Worm (Caenorhabditis elegans) whole organism, young adult: ENCODE results near the gene twk-9.
A peak's percentile ranks its signal among the peaks of the same experiment; 100 is the strongest.

Source experiments
- B0035.1 ChIP-seq: sonication (generic microtip); optimal IDR thresholded peaks from 2 replicates; lab custom pipeline; 2016; ENCODE audit warnings: missing genetic modification characterization, mild to moderate bottlenecking, missing compliant biosample characterization, missing genotype, missing genetic modification reagents
- C06A6.2 ChIP-seq: fragments of 200-800 bp; sonication (Bioruptor generic); conservative IDR thresholded peaks from 2 replicates; pipeline ENCODE4 v1.3.6; 2022; ENCODE audit warnings: missing genetic modification characterization, missing compliant biosample characterization
- F33H1.4 ChIP-seq: fragments of 200-800 bp; sonication (Bioruptor generic); IDR thresholded peaks from 2 replicates; pipeline ENCODE4 v1.3.6; 2022; ENCODE audit warnings: missing genetic modification reagents, missing genetic modification characterization, missing compliant biosample characterization
- F37B4.10 ChIP-seq: fragments of 200-800 bp; sonication (Bioruptor generic); IDR thresholded peaks from 2 replicates; pipeline ENCODE4 v1.3.6; 2022; ENCODE audit warnings: missing genetic modification characterization, missing compliant biosample characterization
- ZK185.1 ChIP-seq: sonication (generic microtip); optimal IDR thresholded peaks from 2 replicates; lab custom pipeline; 2016; ENCODE audit warnings: mild to moderate bottlenecking, missing genetic modification characterization, missing compliant biosample characterization; ENCODE audit not compliant: poor library complexity, severe bottlenecking
- atf-7 ChIP-seq: sonication (generic microtip); optimal IDR thresholded peaks from 2 replicates; lab custom pipeline; 2017; ENCODE audit warnings: mild to moderate bottlenecking, missing genetic modification characterization, missing compliant biosample characterization
- attf-5 ChIP-seq: fragments of 200-800 bp; sonication (Bioruptor generic); optimal IDR thresholded peaks from 2 replicates; lab custom pipeline; 2018; ENCODE audit warnings: mild to moderate bottlenecking, missing genetic modification characterization, missing compliant biosample characterization
- ccch-3 ChIP-seq: fragments of 200-800 bp; sonication (Bioruptor generic); optimal IDR thresholded peaks from 2 replicates; lab custom pipeline; 2018; ENCODE audit warnings: mild to moderate bottlenecking, missing genetic modification characterization, missing compliant biosample characterization
- cebp-1 ChIP-seq, 2 experiments: fragments of 200-800 bp in 1 of 2; sonication (Bioruptor generic) in 1 of 2; sonication (generic microtip) in 1 of 2; IDR thresholded peaks in 1 of 2; optimal IDR thresholded peaks in 1 of 2; 2 replicates each; pipeline versions ENCODE4 v1.3.6 to Lab custom; 2017 to 2022; ENCODE audit warnings: missing compliant biosample characterization in 2 of 2, missing genetic modification characterization in 2 of 2, mild to moderate bottlenecking in 1 of 2, missing genetic modification reagents in 1 of 2, moderate library complexity in 1 of 2
- ceh-100 ChIP-seq: fragments of 200-800 bp; sonication (Bioruptor generic); IDR thresholded peaks from 2 replicates; pipeline ENCODE4 v1.3.6; 2022; ENCODE audit warnings: missing genetic modification reagents, missing genetic modification characterization, missing compliant biosample characterization
- ceh-91 ChIP-seq: fragments of 200-800 bp; sonication (Bioruptor generic); IDR thresholded peaks from 2 replicates; pipeline ENCODE4 v1.3.6; 2022; ENCODE audit warnings: missing genetic modification reagents, missing genetic modification characterization, missing compliant biosample characterization
- die-1 ChIP-seq: sonication (generic microtip); optimal IDR thresholded peaks from 2 replicates; lab custom pipeline; 2016; ENCODE audit warnings: missing genotype, mild to moderate bottlenecking, missing genetic modification characterization, missing compliant biosample characterization
- dox-1 ChIP-seq: fragments of 200-800 bp; sonication (Bioruptor generic); IDR thresholded peaks from 2 replicates; pipeline ENCODE4 v1.3.6; 2022; ENCODE audit warnings: missing genetic modification reagents, missing genetic modification characterization, missing compliant biosample characterization
- dpff-1 ChIP-seq: sonication (generic microtip); optimal IDR thresholded peaks from 2 replicates; lab custom pipeline; 2017; ENCODE audit warnings: mild to moderate bottlenecking, missing genetic modification characterization, missing compliant biosample characterization
- ekl-4 ChIP-seq: fragments of 200-800 bp; sonication (Bioruptor generic); IDR thresholded peaks from 2 replicates; pipeline ENCODE4 v1.3.6; 2022; ENCODE audit warnings: missing genetic modification reagents, missing genetic modification characterization, missing compliant biosample characterization
- ets-4 ChIP-seq: fragments of 200-800 bp; sonication (Bioruptor generic); optimal IDR thresholded peaks from 2 replicates; lab custom pipeline; 2018; ENCODE audit warnings: mild to moderate bottlenecking, missing genetic modification characterization, missing compliant biosample characterization
- him-1 ChIP-seq: sonication (generic microtip); optimal IDR thresholded peaks from 2 replicates; lab custom pipeline; 2016; ENCODE audit warnings: missing genotype, missing genetic modification reagents, missing genetic modification characterization, missing compliant biosample characterization
- hmg-1.2 ChIP-seq: fragments of 200-800 bp; sonication (Bioruptor generic); IDR thresholded peaks from 2 replicates; pipeline ENCODE4 v1.3.6; 2022; ENCODE audit warnings: missing genetic modification reagents, missing genetic modification characterization, missing compliant biosample characterization
- hsf-1 ChIP-seq: fragments of 200-800 bp; sonication (Bioruptor generic); IDR thresholded peaks from 2 replicates; pipeline ENCODE4 v1.3.6; 2022; ENCODE audit warnings: missing genetic modification reagents, missing genetic modification characterization, missing compliant biosample characterization
- let-526 ChIP-seq: fragments of 200-800 bp; sonication (Bioruptor generic); IDR thresholded peaks from 2 replicates; pipeline ENCODE4 v1.3.6; 2022; ENCODE audit warnings: missing genetic modification reagents, missing genetic modification characterization, missing compliant biosample characterization
- lir-1 ChIP-seq: fragments of 200-800 bp; sonication (Bioruptor generic); conservative IDR thresholded peaks from 2 replicates; pipeline ENCODE4 v1.3.6; 2022; ENCODE audit warnings: missing genetic modification reagents, missing genetic modification characterization, missing compliant biosample characterization
- lsl-1 ChIP-seq: fragments of 200-800 bp; sonication (Bioruptor generic); optimal IDR thresholded peaks from 2 replicates; lab custom pipeline; 2018; ENCODE audit warnings: mild to moderate bottlenecking, missing genetic modification characterization, moderate library complexity, missing compliant biosample characterization
- madf-10 ChIP-seq: sonication (generic microtip); optimal IDR thresholded peaks from 2 replicates; lab custom pipeline; 2016; ENCODE audit warnings: mild to moderate bottlenecking, missing genetic modification characterization, missing compliant biosample characterization
- mcd-1 ChIP-seq: fragments of 200-800 bp; sonication (Bioruptor generic); IDR thresholded peaks from 2 replicates; pipeline ENCODE4 v1.3.6; 2022; ENCODE audit warnings: missing genetic modification reagents, missing genetic modification characterization, missing compliant biosample characterization
- nfyb-1 ChIP-seq: fragments of 200-800 bp; sonication (Bioruptor generic); IDR thresholded peaks from 2 replicates; pipeline ENCODE4 v1.3.6; 2022; ENCODE audit warnings: missing genetic modification reagents, missing genetic modification characterization, missing compliant biosample characterization
- nhr-120 ChIP-seq: fragments of 200-800 bp; sonication (Bioruptor generic); IDR thresholded peaks from 2 replicates; pipeline ENCODE4 v1.3.6; 2022; ENCODE audit warnings: missing genetic modification characterization, missing compliant biosample characterization
- nhr-27 ChIP-seq: fragments of 200-800 bp; sonication (Bioruptor generic); optimal IDR thresholded peaks from 2 replicates; lab custom pipeline; 2018; ENCODE audit warnings: mild to moderate bottlenecking, missing genetic modification characterization, moderate library complexity, missing compliant biosample characterization
- nhr-80 ChIP-seq: sonication (generic microtip); optimal IDR thresholded peaks from 2 replicates; lab custom pipeline; 2016; ENCODE audit warnings: missing genetic modification characterization, missing compliant biosample characterization
- pbrm-1 ChIP-seq: fragments of 200-800 bp; sonication (Bioruptor generic); IDR thresholded peaks from 2 replicates; pipeline ENCODE4 v1.3.6; 2022; ENCODE audit warnings: missing genetic modification reagents, missing genetic modification characterization, missing compliant biosample characterization
- pha-4 ChIP-seq: fragments of 150-350 bp; sonication (generic microtip); optimal IDR thresholded peaks from 2 replicates; lab custom pipeline; 2014; ENCODE audit warnings: missing biosample characterization, missing genetic modification reagents, missing genetic modification characterization
- repo-1 ChIP-seq: sonication (generic microtip); optimal IDR thresholded peaks from 2 replicates; lab custom pipeline; 2017; ENCODE audit warnings: mild to moderate bottlenecking, missing genetic modification characterization, missing compliant biosample characterization
- sdz-38 ChIP-seq: sonication (generic microtip); optimal IDR thresholded peaks from 2 replicates; lab custom pipeline; 2016; ENCODE audit warnings: missing genotype, missing genetic modification characterization, missing compliant biosample characterization
- snpc-4 ChIP-seq, 5 experiments: fragments of 150-350 bp in 1 of 5; sonication (generic microtip) in 4 of 5; optimal IDR thresholded peaks; 2 replicates each; lab custom pipeline; 2014 to 2018; ENCODE audit warnings: missing genetic modification characterization in 5 of 5, missing biosample characterization in 3 of 5, antibody characterized with exemption in 2 of 5, mild to moderate bottlenecking in 2 of 5, missing compliant biosample characterization in 2 of 5, missing genotype in 2 of 5, moderate library complexity in 2 of 5, missing genetic modification reagents in 1 of 5
- somi-1 ChIP-seq: fragments of 200-800 bp; sonication (Bioruptor generic); optimal IDR thresholded peaks from 2 replicates; lab custom pipeline; 2018; ENCODE audit warnings: mild to moderate bottlenecking, missing genetic modification characterization, missing compliant biosample characterization
- unc-62 ChIP-seq: fragments of 150-350 bp; optimal IDR thresholded peaks from 2 replicates; lab custom pipeline; 2014; ENCODE audit warnings: missing biosample characterization, missing genetic modification reagents, missing genetic modification characterization
- ztf-22 ChIP-seq: fragments of 200-800 bp; sonication (Bioruptor generic); optimal IDR thresholded peaks from 2 replicates; lab custom pipeline; 2018; ENCODE audit warnings: mild to moderate bottlenecking, missing genetic modification characterization, moderate library complexity, missing compliant biosample characterization
- ztf-25 ChIP-seq: fragments of 200-800 bp; sonication (Bioruptor generic); IDR thresholded peaks from 2 replicates; pipeline ENCODE4 v1.3.6; 2022; ENCODE audit warnings: missing genetic modification reagents, missing genetic modification characterization, missing compliant biosample characterization
- ztf-3 ChIP-seq: fragments of 200-800 bp; sonication (Bioruptor generic); optimal IDR thresholded peaks from 2 replicates; lab custom pipeline; 2018; ENCODE audit warnings: mild to moderate bottlenecking, missing genetic modification characterization, missing compliant biosample characterization

The twk-9 gene

ce11 chrIV:9733904-9734303 is 40.9 kb downstream of the twk-9 start:
- TF ChIP-seq ceh-100 = peak; percentile 64
- no peak for TF ChIP-seq die-1 (tag; lab: Kevin White, UChicago)
- no peak for TF ChIP-seq ztf-22 (GFP tag; lab: Kevin White, UChicago)
- TF ChIP-seq unc-62 (GFP tag; lab: Kevin White, UChicago) = no peak
- TF ChIP-seq snpc-4 (GFP tag; optimal IDR thresholded peaks at IDR 0.05; lab: Kevin White, UChicago) = no peak
- TF ChIP-seq snpc-4 (tag; optimal IDR thresholded peaks at IDR 0.05; lab: Kevin White, UChicago) = peak in 1 of 4 experiments; percentile 7
- TF ChIP-seq hsf-1 (GFP tag; lab: Robert Waterston, UW) = no peak
- no peak for TF ChIP-seq dpff-1
- peak; percentile 84 for TF ChIP-seq lsl-1 (GFP tag; lab: Kevin White, UChicago)
- peak; percentile 9 for TF ChIP-seq him-1 (tag; lab: Kevin White, UChicago)
- no peak for TF ChIP-seq pha-4
- TF ChIP-seq F37B4.10 = no peak
- TF ChIP-seq pbrm-1 = no peak
- TF ChIP-seq nhr-120 (GFP tag; lab: Robert Waterston, UW) = no peak
- TF ChIP-seq madf-10 (tag; lab: Kevin White, UChicago) = no peak
- no peak for TF ChIP-seq ZK185.1 (tag; lab: Kevin White, UChicago)
- TF ChIP-seq mcd-1 (GFP tag; lab: Robert Waterston, UW) = 0 out of 2 replicates have a peak, but pooled peaks have one; percentile 26
- no peak for TF ChIP-seq C06A6.2 (GFP tag; lab: Robert Waterston, UW)

ce11 chrIV:9734861-9735260 is 41.9 kb downstream of the twk-9 start:
- TF ChIP-seq ztf-25 (GFP tag; lab: Robert Waterston, UW) (no peak), dox-1 (GFP tag; lab: Robert Waterston, UW) (no peak), lir-1 (GFP tag; lab: Robert Waterston, UW) (no peak), let-526 (GFP tag; lab: Robert Waterston, UW) (no peak), ztf-3 (GFP tag; lab: Kevin White, UChicago) (no peak), hmg-1.2 (GFP tag; lab: Robert Waterston, UW) (peak; percentile 9; the same call in 1 of the 2 replicates), B0035.1 (tag; lab: Kevin White, UChicago) (no peak), repo-1 (no peak)

ce11 chrIV:9735750-9736149 is 42.8 kb downstream of the twk-9 start:
- TF ChIP-seq sdz-38 (tag; lab: Kevin White, UChicago) = no peak
- TF ChIP-seq ccch-3 (GFP tag; lab: Kevin White, UChicago) = no peak
- no peak for TF ChIP-seq ekl-4 (GFP tag; lab: Robert Waterston, UW)
- TF ChIP-seq nfyb-1 (GFP tag; lab: Robert Waterston, UW) = 0 out of 2 replicates have a peak, but pooled peaks have one; percentile 17
- no peak for TF ChIP-seq ceh-91 (GFP tag; lab: Robert Waterston, UW)
- TF ChIP-seq attf-5 = peak; percentile 30
- no peak for TF ChIP-seq nhr-27 (tag; lab: Kevin White, UChicago)
- TF ChIP-seq ztf-25 (GFP tag; lab: Robert Waterston, UW) = no peak
- TF ChIP-seq atf-7 (tag; lab: Kevin White, UChicago) = no peak
- TF ChIP-seq ets-4 = no peak
- TF ChIP-seq nhr-80 (tag; lab: Kevin White, UChicago) = peak; percentile 49
- no peak for TF ChIP-seq somi-1 (GFP tag; lab: Kevin White, UChicago)
- peak; percentile 24; the same call in 1 of the 2 replicates for TF ChIP-seq cebp-1 (GFP tag; IDR thresholded peaks at IDR 0.05; lab: Robert Waterston, UW)
- peak; percentile 77 for TF ChIP-seq cebp-1 (tag; optimal IDR thresholded peaks at IDR 0.05; lab: Kevin White, UChicago)
- no peak for TF ChIP-seq dpff-1
- no peak for TF ChIP-seq F33H1.4 (GFP tag; lab: Robert Waterston, UW)
